Worm (Caenorhabditis elegans) whole organism, early embryonic: Measurements from ENCODE around the gene F43C11.2.
A peak's percentile ranks its signal among the peaks of the same experiment; 100 is the strongest.

Experiments
- B0310.2 ChIP-seq: sonication (generic microtip); optimal IDR thresholded peaks from 2 replicates; lab custom pipeline; 2016; ENCODE audit warnings: mild to moderate bottlenecking, missing genetic modification characterization, missing compliant biosample characterization
- F13C5.2 ChIP-seq: sonication (generic microtip); optimal IDR thresholded peaks from 2 replicates; lab custom pipeline; 2017; ENCODE audit warnings: mild to moderate bottlenecking, missing genetic modification characterization, inconsistent platforms, missing compliant biosample characterization
- aly-1 ChIP-seq: sonication (generic microtip); optimal IDR thresholded peaks from 2 replicates; lab custom pipeline; 2016; ENCODE audit warnings: missing genetic modification characterization, missing compliant biosample characterization
- ama-1 ChIP-seq: fragments of 150-350 bp; optimal IDR thresholded peaks from 2 replicates; lab custom pipeline; 2014
- ceh-13 ChIP-seq: fragments of 200-800 bp; sonication (Bioruptor generic); optimal IDR thresholded peaks from 2 replicates; lab custom pipeline; 2018; ENCODE audit warnings: mild to moderate bottlenecking, missing genetic modification characterization, missing compliant biosample characterization
- ceh-36 ChIP-seq: sonication (generic microtip); optimal IDR thresholded peaks from 2 replicates; lab custom pipeline; 2016; ENCODE audit warnings: missing genetic modification characterization, inconsistent platforms, missing compliant biosample characterization
- ets-7 ChIP-seq: sonication (generic microtip); optimal IDR thresholded peaks from 2 replicates; lab custom pipeline; 2016; ENCODE audit warnings: missing genotype, missing genetic modification characterization, missing compliant biosample characterization
- flt-1 ChIP-seq: fragments of 200-800 bp; sonication (Bioruptor generic); IDR thresholded peaks from 2 replicates; pipeline ENCODE4 v1.3.6; 2022; ENCODE audit warnings: missing genetic modification characterization, missing compliant biosample characterization
- hmbx-1 ChIP-seq: sonication (generic microtip); optimal IDR thresholded peaks from 2 replicates; lab custom pipeline; 2016; ENCODE audit warnings: mild to moderate bottlenecking, missing genetic modification characterization, missing compliant biosample characterization
- hmg-4 ChIP-seq: fragments of 200-800 bp; sonication (Bioruptor generic); optimal IDR thresholded peaks from 2 replicates; lab custom pipeline; 2018; ENCODE audit warnings: mild to moderate bottlenecking, missing genetic modification characterization, missing compliant biosample characterization
- hnd-1 ChIP-seq: sonication (generic microtip); optimal IDR thresholded peaks from 2 replicates; lab custom pipeline; 2016; ENCODE audit warnings: missing genetic modification characterization, missing compliant biosample characterization
- pes-1 ChIP-seq: fragments of 200-800 bp; sonication (Bioruptor generic); IDR thresholded peaks from 2 replicates; pipeline ENCODE4 v1.3.6; 2022; ENCODE audit warnings: missing genetic modification reagents, missing genetic modification characterization, missing compliant biosample characterization
- scrt-1 ChIP-seq: fragments of 200-800 bp; sonication (Bioruptor generic); IDR thresholded peaks from 2 replicates; pipeline ENCODE4 v1.3.6; 2022; ENCODE audit warnings: missing genetic modification characterization, missing compliant biosample characterization
- sea-1 ChIP-seq: fragments of 200-800 bp; sonication (Bioruptor generic); conservative IDR thresholded peaks from 2 replicates; pipeline ENCODE4 v1.3.6; 2022; ENCODE audit warnings: missing genetic modification characterization, missing compliant biosample characterization
- tbx-11 ChIP-seq: fragments of 200-800 bp; sonication (Bioruptor generic); IDR thresholded peaks from 2 replicates; pipeline ENCODE4 v1.3.6; 2022; ENCODE audit warnings: missing genetic modification characterization, missing compliant biosample characterization
- tbx-37 ChIP-seq: fragments of 200-800 bp; sonication (Bioruptor generic); conservative IDR thresholded peaks from 2 replicates; pipeline ENCODE4 v1.3.6; 2022; ENCODE audit warnings: missing genetic modification reagents, missing genetic modification characterization, missing compliant biosample characterization
- tra-4 ChIP-seq: sonication (generic microtip); optimal IDR thresholded peaks from 2 replicates; lab custom pipeline; 2017; ENCODE audit warnings: missing genetic modification characterization, missing compliant biosample characterization

Gene F43C11.2

ce11 chrII:2324956-2325355 lies 29.6 kb upstream of the F43C11.2 start, which contains the start of gene ZK1240.11:
ZK1240.11 (plus strand) TSS chrII:2325256.
- TF ChIP-seq ceh-36 (no peak), ama-1 (lab: Kevin White, UChicago) (no peak), ceh-13 (no peak), aly-1 (tag; lab: Kevin White, UChicago) (no peak), tra-4 (tag; lab: Kevin White, UChicago) (no peak), scrt-1 (GFP tag; lab: Robert Waterston, UW) (no peak)

- no peak for TF ChIP-seq hmg-4
- no peak for TF ChIP-seq sea-1 (GFP tag; lab: Robert Waterston, UW)
- no peak for TF ChIP-seq ceh-36
- no peak for TF ChIP-seq pes-1 (GFP tag; lab: Robert Waterston, UW)
Measured at ce11 chrII:2328963-2329442, 25.6 kb upstream of the F43C11.2 start, which contains the start of the genes ZK1240.8 and ZK1240.1. ZK1240.8 (minus strand) TSS chrII:2329063. ZK1240.1 (plus strand) TSS chrII:2329392.

- TF ChIP-seq pes-1 (GFP tag; lab: Robert Waterston, UW) = no peak
- no peak for TF ChIP-seq B0310.2 (tag; lab: Kevin White, UChicago)
- TF ChIP-seq hmg-4 = no peak
- no peak for TF ChIP-seq tbx-37
- TF ChIP-seq ceh-13 = no peak
- no peak for TF ChIP-seq hnd-1
Measured at ce11 chrII:2330462-2330861, 24.1 kb upstream of the F43C11.2 start.

- TF ChIP-seq hnd-1 (no peak), ama-1 (lab: Kevin White, UChicago) (no peak), B0310.2 (tag; lab: Kevin White, UChicago) (no peak), ets-7 (tag; lab: Kevin White, UChicago) (no peak), hmbx-1 (tag; lab: Kevin White, UChicago) (no peak), ceh-36 (no peak), ceh-13 (no peak), F13C5.2 (no peak), tbx-37 (no peak)
Measured at ce11 chrII:2332220-2332619, 22.4 kb upstream of the F43C11.2 start, which contains the start of gene F43C11.8. F43C11.8 (plus strand) TSS chrII:2332520.

- TF ChIP-seq hmg-4 = no peak
- TF ChIP-seq tbx-37 = no peak
- no peak for TF ChIP-seq tra-4 (tag; lab: Kevin White, UChicago)
- TF ChIP-seq flt-1 (GFP tag; lab: Robert Waterston, UW) = no peak
- no peak for TF ChIP-seq tbx-11
- no peak for TF ChIP-seq hnd-1
- no peak for TF ChIP-seq B0310.2 (tag; lab: Kevin White, UChicago)
- no peak for TF ChIP-seq ceh-13
Measured at ce11 chrII:2335572-2335971, 19.0 kb upstream of the F43C11.2 start, which contains the start of gene F43C11.7. F43C11.7 (plus strand) TSS chrII:2335897.

- TF ChIP-seq B0310.2 (tag; lab: Kevin White, UChicago) (no peak), ceh-36 (peak; percentile 71)
Measured at ce11 chrII:2336177-2336576, 18.4 kb upstream of the F43C11.2 start.

- TF ChIP-seq ama-1 (lab: Kevin White, UChicago) (no peak), F13C5.2 (peak; percentile 15)
Measured at ce11 chrII:2340974-2341373, 13.6 kb upstream of the F43C11.2 start.

ce11 chrII:2341515-2341914 lies 13.1 kb upstream of the F43C11.2 start, which contains the start of gene enri-1:
enri-1 (minus strand) TSS chrII:2341615.
- no peak for TF ChIP-seq aly-1 (tag; lab: Kevin White, UChicago)
- TF ChIP-seq flt-1 (GFP tag; lab: Robert Waterston, UW) = no peak
- TF ChIP-seq F13C5.2 = no peak
- no peak for TF ChIP-seq hmbx-1 (tag; lab: Kevin White, UChicago)
- TF ChIP-seq ceh-36 = no peak
- TF ChIP-seq tbx-11 = no peak
- TF ChIP-seq ceh-13 = no peak
- TF ChIP-seq scrt-1 (GFP tag; lab: Robert Waterston, UW) = no peak
- TF ChIP-seq B0310.2 (tag; lab: Kevin White, UChicago) = no peak
- no peak for TF ChIP-seq hnd-1
- TF ChIP-seq tbx-37 = no peak
- TF ChIP-seq pes-1 (GFP tag; lab: Robert Waterston, UW) = no peak
- TF ChIP-seq ama-1 (lab: Kevin White, UChicago) = no peak
- no peak for TF ChIP-seq ets-7 (tag; lab: Kevin White, UChicago)
- no peak for TF ChIP-seq tra-4 (tag; lab: Kevin White, UChicago)

ce11 chrII:2342004-2342479 lies 12.5 kb upstream of the F43C11.2 start, which contains the start of gene F43C11.6:
F43C11.6 (plus strand) TSS chrII:2342429.
- TF ChIP-seq hmbx-1 (tag; lab: Kevin White, UChicago) = no peak

- TF ChIP-seq hmg-4 = no peak
- no peak for TF ChIP-seq flt-1 (GFP tag; lab: Robert Waterston, UW)
- TF ChIP-seq hmbx-1 (tag; lab: Kevin White, UChicago) = no peak
- TF ChIP-seq hnd-1 = no peak
- TF ChIP-seq ceh-36 = no peak
- TF ChIP-seq tbx-11 = no peak
- no peak for TF ChIP-seq B0310.2 (tag; lab: Kevin White, UChicago)
- no peak for TF ChIP-seq ets-7 (tag; lab: Kevin White, UChicago)
- TF ChIP-seq F13C5.2 = no peak
- TF ChIP-seq tbx-37 = no peak
- TF ChIP-seq aly-1 (tag; lab: Kevin White, UChicago) = no peak
- TF ChIP-seq sea-1 (GFP tag; lab: Robert Waterston, UW) = no peak
Measured at ce11 chrII:2346672-2347071, 7.9 kb upstream of the F43C11.2 start, which contains the start of gene F43C11.4. F43C11.4 (plus strand) TSS chrII:2346972.
